Fruit fly (Drosophila melanogaster) whole organism, adult: ENCODE data around the gene CenB1A.

Experiments
- CG11617 ChIP-seq: fragments of 200-800 bp; sonication (Bioruptor generic); optimal IDR thresholded peaks from 2 replicates; lab custom pipeline; 2017; ENCODE audit warnings: mild to moderate bottlenecking, missing biosample characterization, missing genetic modification reagents, missing genetic modification characterization
- CG1620 ChIP-seq: fragments of 200-800 bp; sonication (Bioruptor generic); optimal IDR thresholded peaks from 2 replicates; lab custom pipeline; 2016; ENCODE audit warnings: missing biosample characterization, missing genetic modification characterization
- Clk ChIP-seq: fragments of 200-800 bp; sonication (Bioruptor generic); optimal IDR thresholded peaks from 2 replicates; lab custom pipeline; 2017; ENCODE audit warnings: missing biosample characterization, missing genetic modification characterization
- Crg-1 ChIP-seq: fragments of 200-800 bp; sonication (Bioruptor generic); optimal IDR thresholded peaks from 2 replicates; lab custom pipeline; 2016; ENCODE audit warnings: missing biosample characterization, missing genetic modification characterization
- Hr96 ChIP-seq: fragments of 200-800 bp; sonication (Bioruptor generic); optimal IDR thresholded peaks from 2 replicates; lab custom pipeline; 2016; ENCODE audit warnings: missing biosample characterization, missing genetic modification characterization
- cnc ChIP-seq, 2 experiments: fragments of >200 bp; optimal IDR thresholded peaks; 2 replicates each; lab custom pipeline; 2017
- ovo ChIP-seq: fragments of 200-800 bp; sonication (Bioruptor generic); optimal IDR thresholded peaks from 2 replicates; lab custom pipeline; 2016; ENCODE audit warnings: missing biosample characterization, missing genetic modification characterization

- no peak for TF ChIP-seq CG11617 (GFP tag; lab: Kevin White, UChicago)
- TF ChIP-seq Crg-1: no peak
- no peak for TF ChIP-seq Hr96 (GFP tag; lab: Kevin White, UChicago)
- TF ChIP-seq cnc (optimal IDR thresholded peaks at IDR 0.05; lab: Kevin White, UChicago): no peak
- no peak for TF ChIP-seq ovo
- no peak for TF ChIP-seq Clk (GFP tag; lab: Kevin White, UChicago)
- no peak for TF ChIP-seq CG1620 (GFP tag; lab: Kevin White, UChicago)
Observed at dm6 chr3R:23120933-23121332, 2.7 kb downstream of the CenB1A start.
